Worm (Caenorhabditis elegans) whole organism, L3 larva: ENCODE data around the gene Y69A2AR.47.

ENCODE experiments used
- R02D3.7 ChIP-seq: fragments of 150-350 bp; optimal IDR thresholded peaks from 2 replicates; lab custom pipeline; 2014; ENCODE audit warnings: missing biosample characterization, missing genetic modification characterization
- ZK546.5 ChIP-seq: sonication (generic microtip); optimal IDR thresholded peaks from 2 replicates; lab custom pipeline; 2017; ENCODE audit warnings: missing biosample characterization, missing genetic modification characterization
- aly-2 ChIP-seq: fragments of 150-350 bp; optimal IDR thresholded peaks from 2 replicates; lab custom pipeline; 2014; ENCODE audit warnings: missing biosample characterization, missing genetic modification characterization
- ama-1 ChIP-seq: fragments of 150-350 bp; optimal IDR thresholded peaks from 2 replicates; lab custom pipeline; 2018
- ceh-28 ChIP-seq: fragments of 150-350 bp; optimal IDR thresholded peaks from 2 replicates; lab custom pipeline; 2014; ENCODE audit warnings: missing biosample characterization, missing genetic modification reagents, missing genetic modification characterization
- ceh-82 ChIP-seq: fragments of 150-350 bp; optimal IDR thresholded peaks from 2 replicates; lab custom pipeline; 2014; ENCODE audit warnings: missing biosample characterization, missing genetic modification characterization
- ceh-9 ChIP-seq: sonication (generic microtip); optimal IDR thresholded peaks from 2 replicates; lab custom pipeline; 2018; ENCODE audit warnings: missing biosample characterization, missing genetic modification characterization
- daf-12 ChIP-seq: fragments of 150-350 bp; optimal IDR thresholded peaks from 2 replicates; lab custom pipeline; 2014; ENCODE audit warnings: missing biosample characterization, missing genetic modification reagents, missing genetic modification characterization
- egl-27 ChIP-seq: sonication (generic microtip); optimal IDR thresholded peaks from 4 replicates; lab custom pipeline; 2017; ENCODE audit warnings: missing biosample characterization, missing genetic modification reagents, missing genetic modification characterization
- egl-5 ChIP-seq: fragments of 150-350 bp; optimal IDR thresholded peaks from 2 replicates; lab custom pipeline; 2017; ENCODE audit warnings: missing biosample characterization, missing genetic modification reagents, missing genetic modification characterization, inconsistent platforms
- elt-2 ChIP-seq: sonication (generic microtip); optimal IDR thresholded peaks from 2 replicates; lab custom pipeline; 2016; ENCODE audit warnings: missing genetic modification reagents, mild to moderate bottlenecking, missing genetic modification characterization, missing compliant biosample characterization
- fkh-10 ChIP-seq: sonication (generic microtip); optimal IDR thresholded peaks from 2 replicates; lab custom pipeline; 2017; ENCODE audit warnings: missing biosample characterization, missing genetic modification reagents, missing genetic modification characterization
- fos-1 ChIP-seq: fragments of 150-350 bp; optimal IDR thresholded peaks from 2 replicates; lab custom pipeline; 2014; ENCODE audit warnings: missing biosample characterization, missing genetic modification characterization
- jun-1 ChIP-seq: fragments of 150-350 bp; optimal IDR thresholded peaks from 2 replicates; lab custom pipeline; 2014; ENCODE audit warnings: missing biosample characterization, missing genetic modification reagents, missing genetic modification characterization
- lin-39 ChIP-seq: fragments of 150-350 bp; optimal IDR thresholded peaks from 2 replicates; lab custom pipeline; 2018; ENCODE audit warnings: missing biosample characterization, missing genetic modification reagents, missing genetic modification characterization
- lsy-12 ChIP-seq: sonication (generic microtip); optimal IDR thresholded peaks from 2 replicates; lab custom pipeline; 2016; ENCODE audit warnings: mild to moderate bottlenecking, missing genetic modification characterization, missing compliant biosample characterization
- mml-1 ChIP-seq: fragments of 150-350 bp; sonication (generic microtip); optimal IDR thresholded peaks from 3 replicates; lab custom pipeline; 2014; ENCODE audit warnings: missing biosample characterization, missing genetic modification characterization
- nfya-1 ChIP-seq: sonication (generic microtip); optimal IDR thresholded peaks from 2 replicates; lab custom pipeline; 2017; ENCODE audit warnings: missing genetic modification characterization, mild to moderate bottlenecking, missing compliant biosample characterization, antibody characterized with exemption, moderate library complexity; ENCODE audit not compliant: insufficient read depth
- nhr-11 ChIP-seq: fragments of 150-350 bp; optimal IDR thresholded peaks from 2 replicates; lab custom pipeline; 2014; ENCODE audit warnings: missing biosample characterization, missing genetic modification characterization
- nhr-12 ChIP-seq: fragments of 150-350 bp; optimal IDR thresholded peaks from 2 replicates; lab custom pipeline; 2014; ENCODE audit warnings: missing biosample characterization, missing genetic modification characterization
- nhr-23 ChIP-seq: fragments of 150-350 bp; optimal IDR thresholded peaks from 2 replicates; lab custom pipeline; 2014; ENCODE audit warnings: missing biosample characterization, missing genetic modification reagents, missing genetic modification characterization
- nhr-237 ChIP-seq: fragments of 150-350 bp; optimal IDR thresholded peaks from 2 replicates; lab custom pipeline; 2014; ENCODE audit warnings: missing biosample characterization, missing genetic modification characterization
- nhr-25 ChIP-seq: sonication (generic microtip); optimal IDR thresholded peaks from 2 replicates; lab custom pipeline; 2017; ENCODE audit warnings: missing biosample characterization, missing genetic modification characterization
- nhr-43 ChIP-seq: sonication (generic microtip); optimal IDR thresholded peaks from 2 replicates; lab custom pipeline; 2016; ENCODE audit warnings: mild to moderate bottlenecking, missing genetic modification characterization, missing compliant biosample characterization; ENCODE audit not compliant: poor library complexity, severe bottlenecking
- nhr-67 ChIP-seq: fragments of 150-350 bp; optimal IDR thresholded peaks from 2 replicates; lab custom pipeline; 2014; ENCODE audit warnings: missing biosample characterization, missing genetic modification characterization
- nhr-76 ChIP-seq: fragments of 150-350 bp; sonication (generic microtip); optimal IDR thresholded peaks from 5 replicates; lab custom pipeline; 2014; ENCODE audit warnings: missing biosample characterization, missing genetic modification characterization
- pha-4 ChIP-seq: fragments of 150-350 bp; optimal IDR thresholded peaks from 2 replicates; lab custom pipeline; 2014; ENCODE audit warnings: missing biosample characterization, missing genetic modification reagents, missing genetic modification characterization
- sea-2 ChIP-seq: fragments of 150-350 bp; sonication (generic microtip); optimal IDR thresholded peaks from 4 replicates; lab custom pipeline; 2014; ENCODE audit warnings: missing biosample characterization, missing genetic modification reagents, missing genetic modification characterization
- skn-1 ChIP-seq: fragments of 150-350 bp; optimal IDR thresholded peaks from 2 replicates; lab custom pipeline; 2014; ENCODE audit warnings: missing biosample characterization, missing genetic modification characterization
- snpc-4 ChIP-seq: fragments of 150-350 bp; optimal IDR thresholded peaks from 2 replicates; lab custom pipeline; 2014; ENCODE audit warnings: missing biosample characterization, missing genetic modification characterization
- tbx-2 ChIP-seq: sonication (generic microtip); optimal IDR thresholded peaks from 2 replicates; lab custom pipeline; 2016; ENCODE audit warnings: mild to moderate bottlenecking, missing genetic modification characterization, missing compliant biosample characterization
- unc-39 ChIP-seq: sonication (generic microtip); optimal IDR thresholded peaks from 4 replicates; lab custom pipeline; 2017; ENCODE audit warnings: missing biosample characterization, missing genetic modification characterization
- zag-1 ChIP-seq: fragments of 150-350 bp; optimal IDR thresholded peaks from 2 replicates; lab custom pipeline; 2014; ENCODE audit warnings: missing biosample characterization, missing genetic modification characterization
- ztf-11 ChIP-seq: fragments of 150-350 bp; optimal IDR thresholded peaks from 2 replicates; lab custom pipeline; 2014; ENCODE audit warnings: missing biosample characterization, missing genetic modification characterization
- ztf-4 ChIP-seq: fragments of 150-350 bp; optimal IDR thresholded peaks from 2 replicates; lab custom pipeline; 2014; ENCODE audit warnings: missing biosample characterization, missing genetic modification characterization

The Y69A2AR.47 gene

ce11 chrIV:2602862-2603189 is 5.3 kb downstream of the Y69A2AR.47 start:
- TF ChIP-seq unc-39 (tag; lab: Kevin White, UChicago), result no peak
- TF ChIP-seq tbx-2 (tag; lab: Kevin White, UChicago), result no peak
- no peak for TF ChIP-seq lsy-12
- TF ChIP-seq lin-39 (tag; lab: Kevin White, UChicago), result no peak
- no peak for TF ChIP-seq sea-2 (GFP tag; lab: Kevin White, UChicago)
- TF ChIP-seq fos-1, result no peak
- no peak for TF ChIP-seq mml-1
- TF ChIP-seq nhr-23 (tag; lab: Kevin White, UChicago), result no peak
- no peak for TF ChIP-seq ztf-4 (tag; lab: Kevin White, UChicago)
- TF ChIP-seq jun-1 (tag; lab: Kevin White, UChicago), result no peak
- TF ChIP-seq nhr-67, result no peak
- TF ChIP-seq nhr-25 (tag; lab: Kevin White, UChicago), result no peak
- TF ChIP-seq ztf-11, result no peak
- no peak for TF ChIP-seq daf-12 (tag; lab: Kevin White, UChicago)
- TF ChIP-seq ZK546.5 (tag; lab: Kevin White, UChicago), result no peak
- TF ChIP-seq ceh-82, result no peak

DNA sequence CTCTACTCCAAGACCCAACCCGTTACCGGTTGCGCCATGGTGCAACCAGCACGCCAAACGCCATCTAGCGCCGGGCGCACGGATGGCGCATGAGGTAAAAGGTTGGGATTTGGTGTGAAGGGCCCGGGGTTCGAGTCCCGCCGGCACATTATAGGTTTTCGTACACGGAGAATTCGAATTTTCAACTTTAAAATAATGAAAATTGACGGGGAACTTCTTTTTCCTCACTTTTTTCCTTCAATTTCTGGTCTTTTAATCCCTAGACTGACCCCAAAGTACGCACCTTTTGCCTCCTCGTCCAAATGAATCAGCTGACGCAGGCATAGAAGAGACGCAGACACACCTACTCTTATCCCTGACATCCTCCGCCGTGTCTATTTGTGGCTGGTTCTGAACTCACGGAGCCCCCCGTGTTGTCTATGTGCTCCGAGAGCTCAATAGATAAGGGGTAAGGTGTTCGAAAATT is 6.1 kb downstream of the Y69A2AR.47 start:
- TF ChIP-seq zag-1 (tag; lab: Kevin White, UChicago) (no peak), ztf-11 (no peak), egl-5 (peak; percentile 43), skn-1 (tag; lab: Kevin White, UChicago) (no peak), nhr-67 (no peak), nhr-237 (tag; lab: Kevin White, UChicago) (no peak), pha-4 (tag; lab: Kevin White, UChicago) (peak; percentile 61), ama-1 (peak; percentile 87), aly-2 (tag; lab: Kevin White, UChicago) (no peak), nhr-12 (tag; lab: Kevin White, UChicago) (no peak), egl-27 (tag; lab: Kevin White, UChicago) (no peak), nhr-23 (tag; lab: Kevin White, UChicago) (peak; percentile 11), ceh-9 (no peak), nfya-1 (tag; lab: Kevin White, UChicago) (peak; percentile 32), nhr-25 (tag; lab: Kevin White, UChicago) (peak; percentile 22)
- TF ChIP-seq, all 47 proteins: peak for 6

ce11 chrIV:2606572-2606971 is 9.1 kb downstream of the Y69A2AR.47 start:
- no peak for TF ChIP-seq ZK546.5 (tag; lab: Kevin White, UChicago)
- TF ChIP-seq ceh-9, result no peak
- no peak for TF ChIP-seq nhr-76 (tag; lab: Kevin White, UChicago)
- TF ChIP-seq nfya-1 (tag; lab: Kevin White, UChicago), result no peak
- TF ChIP-seq tbx-2 (tag; lab: Kevin White, UChicago), result no peak
- no peak for TF ChIP-seq fos-1
- TF ChIP-seq nhr-43 (tag; lab: Kevin White, UChicago), result no peak
- no peak for TF ChIP-seq nhr-25 (tag; lab: Kevin White, UChicago)
- no peak for TF ChIP-seq snpc-4 (tag; lab: Kevin White, UChicago)
- TF ChIP-seq R02D3.7 (tag; lab: Kevin White, UChicago), result no peak
- no peak for TF ChIP-seq skn-1 (tag; lab: Kevin White, UChicago)
- TF ChIP-seq lsy-12, result no peak
- TF ChIP-seq daf-12 (tag; lab: Kevin White, UChicago), result no peak
- TF ChIP-seq fkh-10 (GFP tag; lab: Kevin White, UChicago), result no peak
- TF ChIP-seq jun-1 (tag; lab: Kevin White, UChicago), result no peak
- TF ChIP-seq ceh-28 (tag; lab: Kevin White, UChicago), result no peak
- no peak for TF ChIP-seq elt-2
- no peak for TF ChIP-seq nhr-11 (tag; lab: Kevin White, UChicago)

ce11 chrIV:2607513-2608101 is 10.1 kb downstream of the Y69A2AR.47 start, which contains the start of gene vamp-7:
TSS of gene vamp-7 (plus strand) at chrIV:2608051.
- TF ChIP-seq lsy-12 (peak; percentile 31), pha-4 (tag; lab: Kevin White, UChicago) (peak; percentile 18), R02D3.7 (tag; lab: Kevin White, UChicago) (no peak)
